Worm (Caenorhabditis elegans) whole organism, L4/young adult: ENCODE data around the gene Y51H7BR.4.
"Not testable (repeated sequence)": the region's sequence is repeated elsewhere in the genome, so short reads cannot be mapped to it uniquely, and the experiment has no call there.

Source experiments
- W03F9.2 ChIP-seq: fragments of 150-350 bp; optimal IDR thresholded peaks from 2 replicates; lab custom pipeline; 2014; ENCODE audit warnings: missing biosample characterization, missing genetic modification characterization
- dao-5 ChIP-seq: sonication (generic microtip); optimal IDR thresholded peaks from 2 replicates; lab custom pipeline; 2016; ENCODE audit warnings: missing genotype, missing genetic modification characterization, moderate library complexity, missing compliant biosample characterization
- him-1 ChIP-seq: sonication (generic microtip); optimal IDR thresholded peaks from 2 replicates; lab custom pipeline; 2016; ENCODE audit warnings: missing genotype, missing genetic modification reagents, missing genetic modification characterization, missing compliant biosample characterization

The Y51H7BR.4 gene

DNA sequence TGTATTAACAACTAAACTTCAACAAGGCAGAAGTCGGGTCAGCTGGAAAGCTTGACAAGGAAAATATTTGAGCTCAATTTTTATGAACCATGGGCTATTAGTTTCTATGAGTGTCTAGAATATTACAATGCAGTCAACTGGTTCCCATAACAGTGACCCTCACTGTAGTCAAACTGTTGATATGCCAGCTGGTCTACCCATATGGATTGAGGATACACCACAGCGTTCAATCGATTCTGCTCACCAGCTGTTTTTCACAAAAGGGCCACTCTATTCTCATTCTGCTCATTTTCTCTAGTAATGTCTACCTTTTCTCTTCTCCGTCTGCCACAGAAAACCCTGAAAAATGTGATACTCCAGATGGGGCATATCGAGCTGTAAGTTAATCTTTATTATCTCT, 8.2 kb downstream of the Y51H7BR.4 start, which contains the start of gene fbxb-42:
TSS of gene fbxb-42 (plus strand) at position 301 of the 400 bp plus-strand sequence.
- TF ChIP-seq W03F9.2 (tag; lab: Kevin White, UChicago) (no peak), him-1 (tag; lab: Kevin White, UChicago) (no peak), dao-5 (no peak)

ce11 chrII:1538589-1538988, 9.4 kb downstream of the Y51H7BR.4 start, which contains the start of gene fbxb-44:
fbxb-44 (plus strand) TSS chrII:1538889.
- no peak for TF ChIP-seq him-1 (tag; lab: Kevin White, UChicago)
- no peak for TF ChIP-seq dao-5
- TF ChIP-seq W03F9.2 (tag; lab: Kevin White, UChicago) = no peak

- TF ChIP-seq dao-5; him-1 (tag; lab: Kevin White, UChicago); W03F9.2 (tag; lab: Kevin White, UChicago): not testable (repeated sequence)
These were observed 11.5 kb downstream of the Y51H7BR.4 start, which contains the start of gene poml-4 for ce11 chrII:1540628-1541027. poml-4 (plus strand) TSS chrII:1540928.

DNA sequence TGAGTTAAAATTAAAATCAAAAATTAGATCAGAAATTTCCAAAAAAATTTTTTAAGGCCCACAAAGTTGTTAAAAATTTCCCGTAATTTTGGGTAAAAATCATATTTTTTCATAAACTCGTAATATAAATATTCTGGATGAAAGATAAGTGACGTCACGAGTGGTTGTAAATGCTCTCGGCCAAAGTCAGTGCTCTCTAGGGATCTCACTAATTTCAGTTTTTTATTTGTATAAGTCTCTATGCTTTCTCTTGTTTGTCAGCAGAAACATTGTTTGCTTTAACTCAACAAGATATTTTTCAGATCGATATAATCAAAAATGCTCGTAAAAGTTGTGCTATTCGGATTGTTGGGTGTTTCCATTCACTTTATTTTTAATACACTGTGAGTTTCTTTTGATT, 14.0 kb downstream of the Y51H7BR.4 start, which contains the start of gene K05F6.4:
TSS of gene K05F6.4 (plus strand) at position 301 of the 400 bp plus-strand sequence.
- not testable (repeated sequence) for TF ChIP-seq W03F9.2 (tag; lab: Kevin White, UChicago); dao-5; him-1 (tag; lab: Kevin White, UChicago)

- TF ChIP-seq dao-5 = no peak
- TF ChIP-seq him-1 (tag; lab: Kevin White, UChicago) = no peak
- TF ChIP-seq W03F9.2 (tag; lab: Kevin White, UChicago) = no peak
These were observed 16.5 kb downstream of the Y51H7BR.4 start, which contains the start of gene K05F6.12 for ce11 chrII:1545625-1546024. K05F6.12 (plus strand) TSS chrII:1545925.

DNA sequence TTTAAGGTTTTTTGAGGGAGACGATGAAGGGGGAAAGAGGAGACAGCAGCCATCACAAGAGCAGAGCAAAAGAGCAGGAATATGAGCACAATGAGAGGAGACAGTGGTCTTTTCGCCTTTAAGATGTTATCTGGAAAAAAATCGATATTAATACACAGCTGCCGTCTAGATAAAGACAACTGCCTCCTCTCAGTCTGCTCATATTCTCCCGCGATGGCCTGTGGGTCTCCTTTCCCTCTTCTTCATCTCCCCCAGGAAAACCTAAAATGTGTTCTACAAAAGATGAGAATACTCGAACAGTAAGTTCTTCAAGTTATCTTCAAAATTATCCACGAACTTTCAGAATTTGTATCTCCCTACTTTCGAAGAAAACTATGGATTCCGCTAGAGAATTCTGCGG, 21.3 kb downstream of the Y51H7BR.4 start, which contains the start of the genes fbxb-52 and fbxb-51:
TSS of gene fbxb-52 (minus strand) at position 101 of the 400 bp plus-strand sequence.
TSS of gene fbxb-51 (plus strand) at position 212 of the 400 bp plus-strand sequence.
- TF ChIP-seq him-1 (tag; lab: Kevin White, UChicago) = no peak
- TF ChIP-seq W03F9.2 (tag; lab: Kevin White, UChicago) = no peak

ce11 chrII:1556217-1556616, 27.1 kb downstream of the Y51H7BR.4 start, which contains the start of the genes fbxb-54 and fbxb-50:
fbxb-54 (minus strand) TSS chrII:1556317.
fbxb-50 (plus strand) TSS chrII:1556443.
- TF ChIP-seq him-1 (tag; lab: Kevin White, UChicago); W03F9.2 (tag; lab: Kevin White, UChicago); dao-5: not testable (repeated sequence)

DNA sequence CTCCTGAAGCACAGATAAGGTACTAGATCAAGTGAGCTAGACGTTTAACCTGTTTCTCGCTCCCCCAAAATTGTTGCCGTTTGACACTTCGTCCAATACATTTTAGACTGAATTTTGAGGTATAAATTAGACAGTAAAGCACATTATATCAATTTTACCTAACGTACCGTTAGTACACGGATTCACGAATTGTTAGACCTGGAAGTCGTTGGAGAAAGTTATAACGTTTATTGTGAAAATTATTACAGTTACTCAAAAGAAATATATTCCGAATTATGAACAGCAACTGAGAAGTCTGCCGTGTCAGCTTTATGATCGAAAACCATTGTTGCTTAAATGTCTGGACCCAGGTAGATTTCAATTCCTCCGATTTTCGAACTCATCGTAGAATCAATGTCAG, 31.7 kb downstream of the Y51H7BR.4 start:
- TF ChIP-seq W03F9.2 (tag; lab: Kevin White, UChicago) (no peak), him-1 (tag; lab: Kevin White, UChicago) (no peak), dao-5 (no peak)

- TF ChIP-seq him-1 (tag; lab: Kevin White, UChicago) (no peak), W03F9.2 (tag; lab: Kevin White, UChicago) (no peak), dao-5 (no peak)
These were observed 32.7 kb downstream of the Y51H7BR.4 start, which contains the start of gene K05F6.14 for ce11 chrII:1561863-1562262. K05F6.14 (plus strand) TSS chrII:1562163.

DNA sequence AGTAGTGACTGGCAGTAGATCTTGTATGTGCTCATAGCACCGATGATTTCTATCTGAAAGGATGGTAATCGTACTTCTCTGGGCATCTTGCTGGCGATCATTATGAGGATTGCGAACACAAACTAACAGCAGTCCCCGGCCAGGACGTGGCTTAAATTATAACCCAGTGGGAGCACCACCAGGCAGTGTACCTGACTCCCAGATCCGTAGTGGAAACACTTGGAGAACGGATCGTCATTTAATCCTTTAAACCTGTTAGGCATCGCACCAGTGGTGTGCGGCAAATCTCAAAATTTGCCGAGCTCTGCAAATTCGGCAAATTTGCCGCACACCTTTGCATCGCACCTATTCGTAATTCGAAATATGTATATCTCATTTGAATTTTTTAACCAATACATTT, 38.5 kb downstream of the Y51H7BR.4 start, which contains the start of gene K05F6.8:
TSS of gene K05F6.8 (minus strand) at position 101 of the 400 bp plus-strand sequence.
- TF ChIP-seq him-1 (tag; lab: Kevin White, UChicago) = no peak
- no peak for TF ChIP-seq W03F9.2 (tag; lab: Kevin White, UChicago)
- TF ChIP-seq dao-5 = no peak

DNA sequence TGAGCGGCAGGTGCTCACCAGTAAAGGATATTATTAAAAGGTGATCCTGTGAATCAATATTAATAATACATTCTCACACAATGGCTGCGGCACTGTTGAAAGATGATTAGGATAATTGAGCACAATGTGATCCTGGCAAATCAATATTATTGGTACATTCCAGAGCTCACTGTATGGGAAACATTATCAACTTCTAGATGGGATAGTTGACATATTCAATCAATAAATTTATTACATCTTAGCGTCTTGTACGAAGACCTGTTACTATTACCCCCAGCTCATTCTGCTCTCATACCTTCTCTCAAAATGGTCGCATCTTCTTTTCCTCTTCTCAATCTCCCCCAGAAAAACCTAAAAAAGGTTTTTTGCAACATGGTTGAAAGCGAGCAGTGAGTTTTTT, 39.1 kb downstream of the Y51H7BR.4 start, which contains the start of gene fbxb-49:
TSS of gene fbxb-49 (plus strand) at position 301 of the 400 bp plus-strand sequence.
- TF ChIP-seq him-1 (tag; lab: Kevin White, UChicago) (no peak), dao-5 (no peak), W03F9.2 (tag; lab: Kevin White, UChicago) (no peak)

ce11 chrII:1571032-1571431, 41.9 kb downstream of the Y51H7BR.4 start, which contains the start of gene fbxb-46:
fbxb-46 (minus strand) TSS chrII:1571132.
- no peak for TF ChIP-seq him-1 (tag; lab: Kevin White, UChicago)
- TF ChIP-seq dao-5 = no peak
- no peak for TF ChIP-seq W03F9.2 (tag; lab: Kevin White, UChicago)

DNA sequence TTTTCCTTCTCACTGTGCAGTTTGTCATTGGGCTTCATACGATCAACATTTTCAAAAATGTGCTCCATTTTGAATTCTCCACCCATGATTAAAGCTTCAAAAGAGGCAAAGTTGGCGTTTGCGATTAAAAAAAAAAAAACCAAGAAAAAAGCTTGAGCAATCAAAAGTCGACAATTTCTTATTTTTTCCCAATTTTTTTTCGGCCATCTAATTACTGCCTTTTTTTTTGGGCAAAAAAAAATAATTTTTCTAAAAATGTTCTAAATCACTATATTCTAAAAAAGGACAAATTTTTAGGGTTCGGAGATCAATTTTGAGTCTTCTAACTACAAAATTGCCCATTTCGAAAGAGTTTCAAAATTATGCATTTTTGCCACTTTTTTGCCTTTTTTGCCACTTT, 46.9 kb downstream of the Y51H7BR.4 start, which contains the start of gene K05F6.10:
TSS of gene K05F6.10 (minus strand) at position 101 of the 400 bp plus-strand sequence.
- no peak for TF ChIP-seq W03F9.2 (tag; lab: Kevin White, UChicago)
- no peak for TF ChIP-seq dao-5
- TF ChIP-seq him-1 (tag; lab: Kevin White, UChicago) = no peak

- TF ChIP-seq him-1 (tag; lab: Kevin White, UChicago) = no peak
- TF ChIP-seq dao-5 = no peak
- TF ChIP-seq W03F9.2 (tag; lab: Kevin White, UChicago) = no peak
These were observed 47.6 kb downstream of the Y51H7BR.4 start for ce11 chrII:1576772-1577171.
